Fruit fly (Drosophila melanogaster) whole organism, embryonic: ENCODE measurements around the gene CG8034.
A peak's percentile ranks its signal among the peaks of the same experiment; 100 is the strongest.

Experiments used
- Abd-B ChIP-seq: fragments of 200-800 bp; sonication (Bioruptor generic); optimal IDR thresholded peaks from 2 replicates; lab custom pipeline; 2018; ENCODE audit warnings: missing biosample characterization, mild to moderate bottlenecking, missing genetic modification characterization, moderate library complexity
- CG10462 ChIP-seq: fragments of 200-800 bp; sonication (Bioruptor generic); optimal IDR thresholded peaks from 2 replicates; lab custom pipeline; 2016; ENCODE audit warnings: missing biosample characterization, missing genetic modification characterization
- CG10654 ChIP-seq: fragments of 200-800 bp; sonication (Bioruptor generic); optimal IDR thresholded peaks from 2 replicates; lab custom pipeline; 2016; ENCODE audit warnings: missing biosample characterization, missing genetic modification characterization
- CG10979 ChIP-seq: fragments of 200-800 bp; sonication (Bioruptor generic); optimal IDR thresholded peaks from 2 replicates; lab custom pipeline; 2018; ENCODE audit warnings: missing biosample characterization, mild to moderate bottlenecking, missing genetic modification characterization, moderate library complexity
- CG11456 ChIP-seq: fragments of 200-800 bp; sonication (Bioruptor generic); IDR thresholded peaks from 3 replicates; pipeline ENCODE4 v1.3.6; 2022; ENCODE audit warnings: missing biosample characterization, missing genetic modification characterization
- CG11504 ChIP-seq: fragments of 200-800 bp; sonication (Bioruptor generic); optimal IDR thresholded peaks from 3 replicates; lab custom pipeline; 2019; ENCODE audit warnings: missing biosample characterization, mild to moderate bottlenecking, missing genetic modification characterization, moderate library complexity
- CG13624 ChIP-seq: fragments of 200-800 bp; sonication (Bioruptor generic); optimal IDR thresholded peaks from 2 replicates; lab custom pipeline; 2016; ENCODE audit warnings: missing biosample characterization, missing genetic modification characterization
- CG1602 ChIP-seq: fragments of 200-800 bp; sonication (Bioruptor generic); optimal IDR thresholded peaks from 3 replicates; lab custom pipeline; 2016; ENCODE audit warnings: missing biosample characterization, missing genetic modification characterization
- CG1832 ChIP-seq: fragments of 200-800 bp; sonication (Bioruptor generic); optimal IDR thresholded peaks from 2 replicates; lab custom pipeline; 2017; ENCODE audit warnings: missing biosample characterization, mild to moderate bottlenecking, missing genetic modification characterization, inconsistent platforms
- CG18619 ChIP-seq: fragments of 200-800 bp; sonication (Bioruptor generic); optimal IDR thresholded peaks from 3 replicates; lab custom pipeline; 2017; ENCODE audit warnings: missing biosample characterization, mild to moderate bottlenecking, missing genetic modification characterization
- CG31388 ChIP-seq: fragments of 200-800 bp; sonication (Bioruptor generic); optimal IDR thresholded peaks from 2 replicates; lab custom pipeline; 2016; ENCODE audit warnings: missing biosample characterization, missing genetic modification characterization
- CG32772 ChIP-seq: fragments of 200-800 bp; sonication (Bioruptor generic); IDR thresholded peaks from 2 replicates; pipeline ENCODE4 v1.3.6; 2022; ENCODE audit warnings: missing biosample characterization, missing genetic modification characterization
- CG3726 ChIP-seq: fragments of 200-800 bp; sonication (Bioruptor generic); IDR thresholded peaks from 3 replicates; pipeline ENCODE4, ENCODE4 v1.3.6; 2022; ENCODE audit warnings: missing biosample characterization, missing genetic modification characterization
- CG3847 ChIP-seq: fragments of 200-800 bp; sonication (Bioruptor generic); IDR thresholded peaks from 2 replicates; pipeline ENCODE4 v1.3.6; 2022; ENCODE audit warnings: missing biosample characterization, missing genetic modification characterization
- CG4328 ChIP-seq: fragments of 200-800 bp; sonication (Bioruptor generic); optimal IDR thresholded peaks from 3 replicates; lab custom pipeline; 2017; ENCODE audit warnings: missing biosample characterization, missing genetic modification reagents, missing genetic modification characterization
- CG7271 ChIP-seq: fragments of 200-800 bp; sonication (Bioruptor generic); optimal IDR thresholded peaks from 2 replicates; lab custom pipeline; 2018; ENCODE audit warnings: missing biosample characterization, mild to moderate bottlenecking, missing genetic modification characterization, moderate library complexity
- CG8281 ChIP-seq: fragments of 200-800 bp; sonication (Bioruptor generic); optimal IDR thresholded peaks from 2 replicates; lab custom pipeline; 2018; ENCODE audit warnings: missing biosample characterization, mild to moderate bottlenecking, missing genetic modification characterization, moderate library complexity
- CG9727 ChIP-seq: fragments of 200-800 bp; sonication (Bioruptor generic); optimal IDR thresholded peaks from 3 replicates; lab custom pipeline; 2017; ENCODE audit warnings: missing biosample characterization, mild to moderate bottlenecking, missing genetic modification characterization
- CG9817 ChIP-seq: fragments of 200-800 bp; sonication (Bioruptor generic); optimal IDR thresholded peaks from 2 replicates; lab custom pipeline; 2018; ENCODE audit warnings: missing biosample characterization, mild to moderate bottlenecking, missing genetic modification characterization, moderate library complexity
- Chrac-16 ChIP-seq: fragments of 200-800 bp; sonication (Bioruptor generic); optimal IDR thresholded peaks from 3 replicates; lab custom pipeline; 2016; ENCODE audit warnings: missing biosample characterization, missing genetic modification characterization
- CkIIα-i1 ChIP-seq: fragments of 200-800 bp; sonication (Bioruptor generic); IDR thresholded peaks from 2 replicates; pipeline ENCODE4 v1.3.6; 2022; ENCODE audit warnings: missing biosample characterization, missing genetic modification characterization
- D19B ChIP-seq: fragments of 200-800 bp; sonication (Bioruptor generic); optimal IDR thresholded peaks from 2 replicates; lab custom pipeline; 2017; ENCODE audit warnings: missing biosample characterization, mild to moderate bottlenecking, missing genetic modification characterization
- Eip74EF ChIP-seq, 2 experiments: fragments of 200-800 bp in 1 of 2; fragments of >200 bp in 1 of 2; sonication (Bioruptor generic) in 1 of 2; optimal IDR thresholded peaks; 2 replicates each; lab custom pipeline; 2017 to 2019; ENCODE audit warnings: missing biosample characterization in 2 of 2, missing genetic modification characterization in 2 of 2, mild to moderate bottlenecking in 1 of 2, moderate library complexity in 1 of 2
- Ets65A ChIP-seq: fragments of 200-800 bp; sonication (Bioruptor generic); peaks from one replicate; lab custom pipeline; 2016; ENCODE audit warnings: missing biosample characterization, missing genetic modification characterization
- Gsc ChIP-seq: fragments of 200-800 bp; sonication (Bioruptor generic); IDR thresholded peaks from 2 replicates; pipeline ENCODE4 v1.3.6; 2022; ENCODE audit warnings: missing biosample characterization, missing genetic modification characterization
- Poxn ChIP-seq: fragments of 200-800 bp; sonication (Bioruptor generic); IDR thresholded peaks from 2 replicates; pipeline ENCODE4 v1.3.6; 2022; ENCODE audit warnings: missing biosample characterization, missing genetic modification characterization
- Scr ChIP-seq: fragments of 200-800 bp; sonication (Bioruptor generic); IDR thresholded peaks from 2 replicates; pipeline ENCODE4 v1.3.6; 2022; ENCODE audit warnings: missing biosample characterization, missing genetic modification characterization; ENCODE audit not compliant: partially characterized antibody
- Vsx1 ChIP-seq: fragments of 200-800 bp; sonication (Bioruptor generic); optimal IDR thresholded peaks from 2 replicates; lab custom pipeline; 2017; ENCODE audit warnings: missing biosample characterization, mild to moderate bottlenecking, missing genetic modification characterization, missing genetic modification reagents
- ato ChIP-seq: fragments of 200-800 bp; sonication (Bioruptor generic); IDR thresholded peaks from 2 replicates; pipeline ENCODE4 v1.3.6; 2022; ENCODE audit warnings: missing biosample characterization, missing genetic modification characterization; ENCODE audit not compliant: partially characterized antibody
- btn ChIP-seq: fragments of 200-800 bp; sonication (Bioruptor generic); optimal IDR thresholded peaks from 2 replicates; lab custom pipeline; 2016; ENCODE audit warnings: missing biosample characterization, missing genetic modification characterization
- en ChIP-seq: fragments of 200-800 bp; sonication (Bioruptor generic); optimal IDR thresholded peaks from 2 replicates; lab custom pipeline; 2016; ENCODE audit warnings: missing biosample characterization, missing genetic modification characterization
- gsb-n ChIP-seq: fragments of 200-800 bp; sonication (Bioruptor generic); optimal IDR thresholded peaks from 3 replicates; lab custom pipeline; 2018; ENCODE audit warnings: missing biosample characterization, mild to moderate bottlenecking, missing genetic modification characterization
- hkb ChIP-seq, 2 experiments: fragments of 200-800 bp in 1 of 2; fragments of >200 bp in 1 of 2; sonication (Bioruptor generic) in 1 of 2; IDR thresholded peaks in 1 of 2; optimal IDR thresholded peaks in 1 of 2; 2 replicates each; pipeline versions ENCODE4 v1.3.6 to Lab custom; 2017 to 2022; ENCODE audit warnings: missing biosample characterization in 1 of 2, missing genetic modification characterization in 1 of 2
- klu ChIP-seq: fragments of 200-800 bp; sonication (Bioruptor generic); IDR thresholded peaks from 2 replicates; pipeline ENCODE4 v1.3.6; 2022; ENCODE audit warnings: missing biosample characterization, missing genetic modification characterization
- nau ChIP-seq: fragments of 200-800 bp; sonication (Bioruptor generic); optimal IDR thresholded peaks from 3 replicates; lab custom pipeline; 2017; ENCODE audit warnings: missing biosample characterization, mild to moderate bottlenecking, missing genetic modification characterization, missing genetic modification reagents
- org-1 ChIP-seq: fragments of 200-800 bp; sonication (Bioruptor generic); optimal IDR thresholded peaks from 2 replicates; lab custom pipeline; 2017; ENCODE audit warnings: missing biosample characterization, missing genetic modification characterization
- peb ChIP-seq: fragments of 200-800 bp; sonication (Bioruptor generic); IDR thresholded peaks from 2 replicates; pipeline ENCODE4 v1.3.6; 2022; ENCODE audit warnings: missing biosample characterization, missing genetic modification characterization
- pita ChIP-seq: fragments of 200-800 bp; sonication (Bioruptor generic); optimal IDR thresholded peaks from 2 replicates; lab custom pipeline; 2017; ENCODE audit warnings: missing biosample characterization, mild to moderate bottlenecking, missing genetic modification characterization
- repo ChIP-seq: fragments of 200-800 bp; sonication (Bioruptor generic); optimal IDR thresholded peaks from 2 replicates; lab custom pipeline; 2016; ENCODE audit warnings: missing biosample characterization, missing genetic modification characterization
- salm ChIP-seq: fragments of 200-800 bp; sonication (Bioruptor generic); optimal IDR thresholded peaks from 2 replicates; lab custom pipeline; 2018; ENCODE audit warnings: missing biosample characterization, mild to moderate bottlenecking, missing genetic modification characterization
- schlank ChIP-seq: fragments of 200-800 bp; sonication (Bioruptor generic); optimal IDR thresholded peaks from 2 replicates; lab custom pipeline; 2018; ENCODE audit warnings: missing biosample characterization, mild to moderate bottlenecking, missing genetic modification characterization
- sd ChIP-seq: fragments of 200-800 bp; sonication (Bioruptor generic); optimal IDR thresholded peaks from 3 replicates; lab custom pipeline; 2018; ENCODE audit warnings: missing biosample characterization, mild to moderate bottlenecking, missing genetic modification characterization, moderate library complexity
- seq ChIP-seq: fragments of 200-800 bp; sonication (Bioruptor generic); IDR thresholded peaks from 2 replicates; pipeline ENCODE4 v1.3.6; 2022; ENCODE audit warnings: missing biosample characterization, missing genetic modification characterization
- sna ChIP-seq: fragments of 200-800 bp; sonication (Bioruptor generic); IDR thresholded peaks from 2 replicates; pipeline ENCODE4 v1.3.6; 2022; ENCODE audit warnings: missing biosample characterization, missing genetic modification characterization; ENCODE audit not compliant: partially characterized antibody
- tap ChIP-seq: fragments of 200-800 bp; optimal IDR thresholded peaks from 3 replicates; lab custom pipeline; 2019; ENCODE audit warnings: missing biosample characterization, mild to moderate bottlenecking, missing genetic modification characterization, moderate library complexity
- vvl ChIP-seq: fragments of 200-800 bp; sonication (Bioruptor generic); IDR thresholded peaks from 2 replicates; pipeline ENCODE4 v1.3.6; 2022; ENCODE audit warnings: missing biosample characterization, missing genetic modification characterization
- wdn ChIP-seq: fragments of 200-800 bp; sonication (Bioruptor generic); IDR thresholded peaks from 2 replicates; pipeline ENCODE4 v1.3.6; 2022; ENCODE audit warnings: missing biosample characterization, missing genetic modification characterization
- wek ChIP-seq: fragments of 200-800 bp; sonication (Bioruptor generic); optimal IDR thresholded peaks from 3 replicates; lab custom pipeline; 2018; ENCODE audit warnings: missing biosample characterization, mild to moderate bottlenecking, missing genetic modification characterization, moderate library complexity
- zen ChIP-seq: fragments of 200-800 bp; sonication (Bioruptor generic); optimal IDR thresholded peaks from 3 replicates; lab custom pipeline; 2018; ENCODE audit warnings: missing biosample characterization, mild to moderate bottlenecking, missing genetic modification characterization, moderate library complexity

Gene CG8034

DNA sequence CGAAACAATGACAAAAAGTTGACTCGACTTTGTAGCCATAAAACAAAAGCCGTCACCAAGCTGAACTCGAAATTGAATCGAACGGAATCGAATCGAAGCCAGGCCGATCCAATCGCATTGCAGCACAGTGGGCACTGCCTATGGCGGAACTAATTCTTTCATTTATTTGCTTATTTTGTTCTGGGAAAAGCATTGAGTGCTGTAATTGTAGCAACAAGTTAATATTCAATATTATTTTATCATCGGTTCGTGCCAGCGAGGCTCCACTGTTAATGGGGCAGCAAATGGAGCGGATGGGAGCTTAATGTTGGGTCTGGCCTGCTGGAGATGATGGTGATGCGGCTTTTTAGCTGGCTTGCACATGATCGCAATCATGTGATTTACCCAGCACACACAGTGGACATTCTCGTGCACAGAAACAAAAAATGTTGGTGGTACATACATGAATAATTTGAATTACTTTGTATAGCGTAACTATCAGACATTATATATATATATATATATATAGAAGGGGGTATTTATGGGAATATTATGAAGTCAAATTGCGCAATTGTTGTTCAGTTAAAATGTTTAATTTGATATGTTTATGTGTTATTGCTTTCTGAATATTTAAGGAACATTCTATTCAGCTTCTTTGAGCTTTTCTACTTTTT is 8.5 kb downstream of the CG8034 start (continued):
- TF ChIP-seq salm (tag; lab: Kevin White, UChicago) (peak; percentile 88), peb (GFP tag; lab: Robert Waterston, UW) (peak; percentile 90), hkb (optimal IDR thresholded peaks at IDR 0.05; lab: Kevin White, UChicago) (no peak), hkb (GFP tag; IDR thresholded peaks at IDR 0.05; lab: Robert Waterston, UW) (peak; percentile 95), CG11504 (peak; percentile 91), schlank (tag; lab: Kevin White, UChicago) (peak; percentile 52), D19B (GFP tag; lab: Kevin White, UChicago) (peak; percentile 43), CkIIα-i1 (GFP tag; lab: Robert Waterston, UW) (peak; percentile 63; the same call in 1 of the 2 replicates), Chrac-16 (peak; percentile 83), wdn (GFP tag; lab: Robert Waterston, UW) (peak; percentile 73), nau (GFP tag; lab: Kevin White, UChicago) (peak; percentile 79), CG10979 (tag; lab: Kevin White, UChicago) (peak; percentile 84), CG9727 (GFP tag; lab: Kevin White, UChicago) (peak; percentile 69), CG1832 (GFP tag; lab: Kevin White, UChicago) (no peak), gsb-n (tag; lab: Kevin White, UChicago) (peak; percentile 86), sna (GFP tag; lab: Robert Waterston, UW) (no peak), wek (peak; percentile 82), sd (tag; lab: Kevin White, UChicago) (peak; percentile 68), tap (peak; percentile 92), CG1602 (GFP tag; lab: Kevin White, UChicago) (peak; percentile 82), repo (GFP tag; lab: Kevin White, UChicago) (peak; percentile 84), Ets65A (peak; percentile 98), klu (GFP tag; lab: Robert Waterston, UW) (peak; percentile 69), CG3847 (GFP tag; lab: Robert Waterston, UW) (peak; percentile 80), Vsx1 (GFP tag; lab: Kevin White, UChicago) (peak; percentile 71), CG18619 (GFP tag; lab: Kevin White, UChicago) (peak; percentile 73), Abd-B (GFP tag; lab: Kevin White, UChicago) (peak; percentile 85), CG9817 (tag; lab: Kevin White, UChicago) (peak; percentile 89), Eip74EF (GFP tag; optimal IDR thresholded peaks at IDR 0.05; lab: Kevin White, UChicago) (peak in 1 of 2 experiments; percentile 86), CG31388 (GFP tag; lab: Kevin White, UChicago) (peak; percentile 71), vvl (GFP tag; lab: Robert Waterston, UW) (peak; percentile 98), CG13624 (GFP tag; lab: Kevin White, UChicago) (peak; percentile 75), CG10654 (GFP tag; lab: Kevin White, UChicago) (peak; percentile 86), CG7271 (tag; lab: Kevin White, UChicago) (peak; percentile 25), Gsc (GFP tag; lab: Robert Waterston, UW) (peak; percentile 84), Scr (GFP tag; lab: Robert Waterston, UW) (no peak), Poxn (GFP tag; lab: Robert Waterston, UW) (peak; percentile 40; the same call in 1 of the 2 replicates), btn (GFP tag; lab: Kevin White, UChicago) (peak; percentile 84), CG8281 (peak; percentile 74), seq (peak; percentile 91), CG11456 (GFP tag; lab: Robert Waterston, UW) (peak; percentile 92), CG10462 (peak; percentile 82), pita (GFP tag; lab: Kevin White, UChicago) (no peak), zen (tag; lab: Kevin White, UChicago) (peak; percentile 63), en (GFP tag; lab: Kevin White, UChicago) (peak; percentile 75), CG4328 (GFP tag; lab: Kevin White, UChicago) (peak; percentile 77), org-1 (GFP tag; lab: Kevin White, UChicago) (peak; percentile 81), ato (no peak), CG3726 (GFP tag; lab: Robert Waterston, UW) (peak; percentile 92), CG32772 (GFP tag; lab: Robert Waterston, UW) (peak; percentile 93)
